Worm (Caenorhabditis elegans): ENCODE data around the gene F21H7.5.
A peak's percentile ranks its signal among the peaks of the same experiment; 100 is the strongest.

The F21H7.5 gene

ce11 chrV:16244078-16244477, 6.8 kb downstream of the F21H7.5 start, which contains the start of gene srh-104:
srh-104 (minus strand) TSS chrV:16244178.
- TF ChIP-seq daf-12 (tag; optimal IDR thresholded peaks at IDR 0.05): no peak
- TF ChIP-seq mdt-29 (GFP tag; IDR thresholded peaks at IDR 0.05): no peak
- TF ChIP-seq rbr-2 (tag; optimal IDR thresholded peaks at IDR 0.05): no peak

ce11 chrV:16246579-16246978, 9.3 kb downstream of the F21H7.5 start, which contains the start of gene srh-95:
srh-95 (plus strand) TSS chrV:16246879.
- TF ChIP-seq daf-8 (GFP tag; IDR thresholded peaks at IDR 0.05) (no peak), D1046.2 (GFP tag; IDR thresholded peaks at IDR 0.05) (no peak), set-16 (GFP tag; IDR thresholded peaks at IDR 0.05) (no peak), nhr-6 (tag; optimal IDR thresholded peaks at IDR 0.05) (no peak), mxl-2 (GFP tag; conservative IDR thresholded peaks at IDR 0.05) (no peak), hif-1 (tag; optimal IDR thresholded peaks at IDR 0.05) (no peak), mes-2 (tag; optimal IDR thresholded peaks at IDR 0.05; ENCODE audit: poor library complexity, severe bottlenecking) (no peak)

ce11 chrV:16249105-16249504, 11.8 kb downstream of the F21H7.5 start:
- TF ChIP-seq F26F4.8 (GFP tag; conservative IDR thresholded peaks at IDR 0.05): no peak
- TF ChIP-seq madf-5 (GFP tag; IDR thresholded peaks at IDR 0.05): no peak
- TF ChIP-seq nhr-76 (tag; optimal IDR thresholded peaks at IDR 0.05): no peak
- no peak for TF ChIP-seq lsy-2 (tag; optimal IDR thresholded peaks at IDR 0.05)
- TF ChIP-seq daf-19 (GFP tag; conservative IDR thresholded peaks at IDR 0.05): no peak
- no peak for TF ChIP-seq jun-1 (tag; optimal IDR thresholded peaks at IDR 0.05)
- no peak for TF ChIP-seq aly-2 (tag; optimal IDR thresholded peaks at IDR 0.05)

- TF ChIP-seq lir-3 (tag; optimal IDR thresholded peaks at IDR 0.05) (no peak), sdz-12 (GFP tag; optimal IDR thresholded peaks at IDR 0.05) (no peak), nhr-76 (tag; optimal IDR thresholded peaks at IDR 0.05) (no peak), T26A8.4 (GFP tag; IDR thresholded peaks at IDR 0.05) (no peak), nhr-11 (tag; optimal IDR thresholded peaks at IDR 0.05) (no peak), attf-4 (tag; optimal IDR thresholded peaks at IDR 0.05) (no peak), hif-1 (tag; optimal IDR thresholded peaks at IDR 0.05) (no peak), lin-1 (GFP tag; IDR thresholded peaks at IDR 0.05) (no peak), lin-15B (tag; optimal IDR thresholded peaks at IDR 0.05) (no peak)
These were observed 16.4 kb downstream of the F21H7.5 start, which contains the start of gene gcy-20 for ce11 chrV:16253687-16254086. gcy-20 (minus strand) TSS chrV:16253787.

ce11 chrV:16256395-16256794, 19.1 kb downstream of the F21H7.5 start, which contains the start of gene bgnt-1.3:
bgnt-1.3 (minus strand) TSS chrV:16256495.
- no peak for TF ChIP-seq hlh-30 (tag; optimal IDR thresholded peaks at IDR 0.05; ENCODE audit: insufficient read depth)
- TF ChIP-seq lin-38 (GFP tag; IDR thresholded peaks at IDR 0.05): no peak
- TF ChIP-seq tra-1 (GFP tag; IDR thresholded peaks at IDR 0.05): no peak
- no peak for TF ChIP-seq ceh-82 (tag; optimal IDR thresholded peaks at IDR 0.05)
- no peak for TF ChIP-seq hif-1 (tag; optimal IDR thresholded peaks at IDR 0.05)
- TF ChIP-seq T26A8.4 (GFP tag; IDR thresholded peaks at IDR 0.05): no peak
- no peak for TF ChIP-seq Y75B8A.6 (GFP tag; IDR thresholded peaks at IDR 0.05)
- no peak for TF ChIP-seq zfp-3 (GFP tag; conservative IDR thresholded peaks at IDR 0.05)

ce11 chrV:16258142-16258541, 20.8 kb downstream of the F21H7.5 start, which contains the start of gene nhr-218:
nhr-218 (plus strand) TSS chrV:16258442.
- no peak for TF ChIP-seq lim-7 (GFP tag; IDR thresholded peaks at IDR 0.05)
- TF ChIP-seq daf-12 (tag; optimal IDR thresholded peaks at IDR 0.05): no peak
- TF ChIP-seq unc-62 (GFP tag; optimal IDR thresholded peaks at IDR 0.05 in 1 of 2): peak in 1 of 2 experiments; percentile 33
- no peak for TF ChIP-seq unc-62 (tag; optimal IDR thresholded peaks at IDR 0.05)
- TF ChIP-seq egl-43 (GFP tag; IDR thresholded peaks at IDR 0.05): no peak
